Worm (Caenorhabditis elegans) whole organism, dauer: ENCODE data around the gene hlh-8.

Source experiments
- unc-62 ChIP-seq: sonication (generic microtip); optimal IDR thresholded peaks from 2 replicates; lab custom pipeline; 2017; ENCODE audit warnings: missing biosample characterization, missing genetic modification reagents, missing genetic modification characterization

The hlh-8 gene

DNA sequence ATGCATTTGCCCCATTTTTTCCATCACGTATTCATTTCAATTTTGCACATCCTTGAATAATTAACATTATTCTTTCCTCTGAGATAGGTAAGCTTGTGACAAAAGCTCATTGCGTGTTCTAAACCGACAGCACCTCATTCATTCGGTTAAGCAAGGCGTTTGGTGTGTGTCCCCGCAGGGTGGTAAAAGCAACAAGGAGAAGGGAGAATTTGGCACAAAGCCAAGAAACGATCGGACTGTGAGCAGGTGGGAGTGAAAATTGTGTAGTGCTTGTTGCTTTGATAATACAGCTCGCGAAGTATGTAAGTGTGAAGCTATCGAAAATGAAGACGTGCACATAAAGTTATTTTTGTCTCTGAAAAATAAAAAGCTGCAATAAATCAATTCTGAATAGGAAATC, 40.9 kb downstream of the hlh-8 start:
- TF ChIP-seq unc-62 = no peak

DNA sequence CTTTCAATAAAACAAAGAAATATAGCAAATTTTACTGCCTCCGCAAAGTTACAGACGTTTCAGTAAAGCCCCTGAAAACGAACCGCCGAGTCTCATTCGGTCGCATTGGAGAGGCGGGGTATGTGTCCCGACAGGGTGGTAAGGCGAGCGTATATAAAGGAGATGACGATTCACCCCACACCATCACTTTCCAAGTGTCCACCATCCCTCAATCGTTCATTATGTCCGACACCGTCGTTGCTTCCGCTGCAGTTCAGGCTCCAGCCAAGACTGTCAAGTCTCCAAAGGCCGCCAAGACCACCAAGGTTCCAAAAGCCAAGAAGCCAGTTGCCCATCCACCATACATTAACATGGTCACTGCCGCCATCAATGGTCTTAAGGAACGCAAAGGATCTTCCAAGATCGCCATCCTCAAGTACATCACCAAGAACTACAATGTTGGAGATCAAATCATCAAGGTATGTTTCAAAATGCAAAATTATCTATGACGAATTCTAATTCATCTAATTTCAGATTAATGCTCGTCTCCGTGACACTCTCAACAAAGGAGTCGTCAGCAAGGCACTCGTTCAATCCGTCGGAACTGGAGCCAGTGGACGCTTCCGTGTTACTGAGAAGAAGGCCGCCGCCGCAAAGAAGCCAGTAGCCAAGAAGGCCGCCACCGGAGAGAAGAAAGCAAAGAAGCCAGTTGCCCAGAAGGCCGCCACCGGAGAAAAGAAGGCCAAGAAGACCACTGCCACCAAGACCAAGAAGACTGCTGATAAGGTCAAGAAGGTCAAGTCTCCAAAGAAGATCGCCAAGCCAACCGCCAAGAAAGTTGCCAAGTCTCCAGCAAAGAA, 42.9 kb downstream of the hlh-8 start, which contains the start of gene hil-3:
Gene hil-3 (plus strand): TSS at position 195 of the 839 bp plus-strand sequence.
- TF ChIP-seq unc-62 = no peak

- no peak for TF ChIP-seq unc-62
Measured at ce11 chrX:8160016-8160415, 43.8 kb downstream of the hlh-8 start.

- TF ChIP-seq unc-62 = no peak
Measured at ce11 chrX:8162793-8163192, 46.5 kb downstream of the hlh-8 start, which contains the start of gene F22F1.3. Gene F22F1.3 (minus strand): TSS chrX:8163073.

DNA sequence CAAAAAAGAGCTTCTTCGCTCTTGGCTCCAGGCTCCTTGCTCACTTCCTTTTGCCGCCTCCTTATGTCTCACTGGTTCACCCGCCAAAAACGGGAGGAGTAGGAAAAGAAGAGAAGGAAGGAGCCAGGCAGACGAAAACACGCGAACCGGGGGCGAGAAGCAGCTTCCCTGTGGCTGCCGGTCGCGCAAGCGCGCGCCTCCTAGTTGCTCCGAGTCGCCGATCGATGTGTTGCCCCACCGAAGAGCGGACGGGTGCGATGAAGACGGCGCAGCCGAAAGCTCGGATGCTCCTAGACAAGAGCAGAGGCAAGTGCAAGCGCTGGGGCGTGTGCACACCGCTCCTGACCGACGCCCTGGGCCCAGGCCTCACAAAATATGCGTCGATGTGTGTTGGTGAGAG, 47.3 kb downstream of the hlh-8 start:
- no peak for TF ChIP-seq unc-62

- TF ChIP-seq unc-62 = no peak
Measured at ce11 chrX:8169534-8169933, 53.3 kb downstream of the hlh-8 start, which contains the start of gene C17H11.2. Gene C17H11.2 (plus strand): TSS chrX:8169930.
